Worm (Caenorhabditis elegans) whole organism, L1 larva: ENCODE results near the gene F08G2.5.
A peak's percentile ranks its signal among the peaks of the same experiment; 100 is the strongest.

Source experiments
- ama-1 ChIP-seq: fragments of 150-350 bp; optimal IDR thresholded peaks from 2 replicates; lab custom pipeline; 2014
- ceh-8 ChIP-seq: fragments of 200-800 bp; sonication (Bioruptor generic); optimal IDR thresholded peaks from 2 replicates; lab custom pipeline; 2018; ENCODE audit warnings: mild to moderate bottlenecking, missing genetic modification characterization, moderate library complexity, missing compliant biosample characterization
- ceh-82 ChIP-seq, 3 experiments: fragments of 150-350 bp in 1 of 3; sonication (generic microtip) in 2 of 3; optimal IDR thresholded peaks; 2 replicates each; lab custom pipeline; 2014 to 2017; ENCODE audit warnings: missing biosample characterization in 3 of 3, missing genetic modification characterization in 3 of 3
- dsc-1 ChIP-seq: sonication (generic microtip); optimal IDR thresholded peaks from 2 replicates; lab custom pipeline; 2016; ENCODE audit warnings: mild to moderate bottlenecking, missing genetic modification characterization, missing compliant biosample characterization
- grh-1 ChIP-seq: fragments of 200-800 bp; sonication (Bioruptor generic); IDR thresholded peaks from 2 replicates; pipeline ENCODE4 v1.3.6; 2022; ENCODE audit warnings: missing genetic modification reagents, missing genetic modification characterization, missing compliant biosample characterization
- lin-14 ChIP-seq: fragments of 200-800 bp; sonication (Bioruptor generic); optimal IDR thresholded peaks from 2 replicates; lab custom pipeline; 2018; ENCODE audit warnings: mild to moderate bottlenecking, missing genetic modification characterization, moderate library complexity, missing compliant biosample characterization
- lin-39 ChIP-seq: fragments of 150-350 bp; optimal IDR thresholded peaks from 2 replicates; lab custom pipeline; 2014; ENCODE audit warnings: missing biosample characterization, missing genetic modification reagents, missing genetic modification characterization
- skn-1 ChIP-seq: fragments of 150-350 bp; optimal IDR thresholded peaks from 2 replicates; lab custom pipeline; 2014; ENCODE audit warnings: missing biosample characterization, missing genetic modification characterization
- snpc-4 ChIP-seq: fragments of 150-350 bp; optimal IDR thresholded peaks from 2 replicates; lab custom pipeline; 2014; ENCODE audit warnings: missing biosample characterization, missing genetic modification characterization
- sox-4 ChIP-seq: sonication (generic microtip); optimal IDR thresholded peaks from 2 replicates; lab custom pipeline; 2016; ENCODE audit warnings: missing genetic modification characterization, missing compliant biosample characterization
- sup-37 ChIP-seq: fragments of 200-800 bp; sonication (Bioruptor generic); optimal IDR thresholded peaks from 2 replicates; lab custom pipeline; 2018; ENCODE audit warnings: mild to moderate bottlenecking, missing genetic modification characterization, missing compliant biosample characterization
- unc-130 ChIP-seq: fragments of 150-350 bp; optimal IDR thresholded peaks from 2 replicates; lab custom pipeline; 2017; ENCODE audit warnings: missing biosample characterization, missing genetic modification characterization, inconsistent platforms
- unc-62 ChIP-seq: fragments of 150-350 bp; optimal IDR thresholded peaks from 2 replicates; lab custom pipeline; 2014; ENCODE audit warnings: missing biosample characterization, missing genetic modification reagents, missing genetic modification characterization
- unc-98 ChIP-seq: fragments of 200-800 bp; sonication (Bioruptor generic); IDR thresholded peaks from 2 replicates; pipeline ENCODE4 v1.3.6; 2022; ENCODE audit warnings: missing genetic modification characterization, missing compliant biosample characterization
- vab-15 ChIP-seq: sonication (generic microtip); optimal IDR thresholded peaks from 2 replicates; lab custom pipeline; 2017; ENCODE audit warnings: missing genotype, mild to moderate bottlenecking, missing genetic modification characterization, missing compliant biosample characterization

The F08G2.5 gene

ce11 chrII:13785582-13785981, 47.8 kb downstream of the F08G2.5 start:
- no peak for TF ChIP-seq unc-98 (GFP tag; lab: Robert Waterston, UW)
- TF ChIP-seq ceh-8 (GFP tag; lab: Kevin White, UChicago), result peak; percentile 63
- no peak for TF ChIP-seq sup-37
- no peak for TF ChIP-seq lin-14
- no peak for TF ChIP-seq lin-39 (tag; lab: Kevin White, UChicago)
- no peak for TF ChIP-seq vab-15 (tag; lab: Kevin White, UChicago)

DNA sequence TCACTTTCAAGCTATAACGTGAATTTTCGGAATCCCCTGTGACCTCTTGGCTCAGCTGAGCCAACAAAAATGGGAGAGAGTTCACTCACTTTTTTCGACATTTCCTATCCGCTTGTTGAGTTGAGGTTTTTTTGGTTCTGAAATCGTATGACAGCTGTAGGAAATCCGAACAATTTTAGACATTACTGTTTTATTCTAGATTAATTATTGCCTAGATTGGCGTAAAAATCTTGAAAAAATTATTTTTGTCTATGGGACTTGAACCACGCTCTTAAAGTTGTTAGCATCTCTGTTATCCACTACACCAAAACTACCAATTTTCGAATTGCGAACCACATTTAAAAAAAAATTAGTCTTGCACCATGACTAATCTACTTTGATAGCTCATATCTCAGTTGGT, 49.6 kb downstream of the F08G2.5 start, which contains the start of gene C01B9.4:
C01B9.4 (minus strand) TSS at position 101 of the 400 bp plus-strand sequence.
- TF ChIP-seq ama-1 (lab: Kevin White, UChicago) (no peak), skn-1 (tag; lab: Kevin White, UChicago) (no peak), unc-130 (tag; lab: Kevin White, UChicago) (no peak), sox-4 (no peak), lin-14 (no peak), unc-62 (GFP tag; lab: Kevin White, UChicago) (no peak), grh-1 (GFP tag; lab: Robert Waterston, UW) (no peak), ceh-82 (tag; optimal IDR thresholded peaks at IDR 0.05; lab: Kevin White, UChicago) (no peak), dsc-1 (no peak), snpc-4 (tag; lab: Kevin White, UChicago) (no peak)
- TF ChIP-seq, all 84 proteins: peak for 0
